Worm (Caenorhabditis elegans): ENCODE measurements around the gene srv-1.

srv-1 gene

ce11 chrIII:6803107-6803506, 47.1 kb upstream of the srv-1 start:
- TF ChIP-seq nhr-80 (tag; optimal IDR thresholded peaks at IDR 0.05), result peak; percentile 49
- no peak for TF ChIP-seq egl-18 (GFP tag; IDR thresholded peaks at IDR 0.05)

ce11 chrIII:6805397-6805796, 44.8 kb upstream of the srv-1 start:
- TF ChIP-seq nfyb-1 (GFP tag; IDR thresholded peaks at IDR 0.05) (peak; percentile 70; the same call in 1 of the 2 replicates), dpl-1 (GFP tag; optimal IDR thresholded peaks at IDR 0.05) (no peak), cebp-2 (GFP tag; IDR thresholded peaks at IDR 0.05) (no peak), die-1 (tag; optimal IDR thresholded peaks at IDR 0.05) (peak; percentile 69), repo-1 (tag; optimal IDR thresholded peaks at IDR 0.05) (no peak), B0336.3 (GFP tag; IDR thresholded peaks at IDR 0.05) (no peak), hmg-1.2 (GFP tag; IDR thresholded peaks at IDR 0.05) (peak; percentile 68), dox-1 (GFP tag; IDR thresholded peaks at IDR 0.05) (no peak), unc-130 (GFP tag; optimal IDR thresholded peaks at IDR 0.05) (peak; percentile 7), Y67H2A.10 (GFP tag; conservative IDR thresholded peaks at IDR 0.05) (no peak), sdz-38 (tag; optimal IDR thresholded peaks at IDR 0.05) (no peak), nhr-90 (tag; optimal IDR thresholded peaks at IDR 0.05) (peak; percentile 46), hmg-20 (GFP tag; IDR thresholded peaks at IDR 0.05) (no peak), lsl-1 (GFP tag; optimal IDR thresholded peaks at IDR 0.05) (peak; percentile 9), madf-8 (GFP tag; conservative IDR thresholded peaks at IDR 0.05) (no peak), ztf-26 (tag; optimal IDR thresholded peaks at IDR 0.05) (no peak), snpc-1.1 (tag; optimal IDR thresholded peaks at IDR 0.05; ENCODE audit: insufficient read depth) (no peak), ztf-18 (tag; optimal IDR thresholded peaks at IDR 0.05) (peak; percentile 42), him-1 (tag; optimal IDR thresholded peaks at IDR 0.05) (peak; percentile 65), snpc-1.3 (tag; optimal IDR thresholded peaks at IDR 0.05; ENCODE audit: insufficient read depth) (peak; percentile 35), snpc-3.4 (tag; optimal IDR thresholded peaks at IDR 0.05) (no peak), ZK185.1 (tag; optimal IDR thresholded peaks at IDR 0.05; ENCODE audit: poor library complexity, severe bottlenecking) (peak; percentile 6), madf-3 (GFP tag; IDR thresholded peaks at IDR 0.05) (no peak), egrh-3 (GFP tag; IDR thresholded peaks at IDR 0.05) (no peak), rcor-1 (GFP tag; IDR thresholded peaks at IDR 0.05) (0 out of 2 replicates have a peak, but pooled peaks have one; percentile 32), F57A8.1 (GFP tag; optimal IDR thresholded peaks at IDR 0.05) (no peak), nhr-120 (GFP tag; IDR thresholded peaks at IDR 0.05) (no peak), ccch-3 (GFP tag; optimal IDR thresholded peaks at IDR 0.05) (no peak), ama-1 (optimal IDR thresholded peaks at IDR 0.05) (no peak), ama-1 (GFP tag; optimal IDR thresholded peaks at IDR 0.05) (peak in 1 of 2 experiments; percentile 74), dpff-1 (tag; optimal IDR thresholded peaks at IDR 0.05) (no peak), K11D2.4 (GFP tag; IDR thresholded peaks at IDR 0.05) (no peak), F33H1.4 (GFP tag; IDR thresholded peaks at IDR 0.05) (peak; percentile 16; the same call in 1 of the 2 replicates), efl-1 (GFP tag; optimal IDR thresholded peaks at IDR 0.05) (no peak), tbp1 (GFP tag; optimal IDR thresholded peaks at IDR 0.05) (peak; percentile 96), egl-44 (GFP tag; IDR thresholded peaks at IDR 0.05) (no peak), attf-3 (GFP tag; conservative IDR thresholded peaks at IDR 0.05) (peak; percentile 26; the same call in 1 of the 2 replicates), aptf-3 (GFP tag; IDR thresholded peaks at IDR 0.05) (no peak), lin-26 (GFP tag; IDR thresholded peaks at IDR 0.05) (peak; percentile 64; the same call in 1 of the 2 replicates), bed-2 (GFP tag; IDR thresholded peaks at IDR 0.05) (no peak), attf-5 (GFP tag; optimal IDR thresholded peaks at IDR 0.05) (peak; percentile 17), nhr-80 (tag; optimal IDR thresholded peaks at IDR 0.05) (peak; percentile 19), T07F8.4 (tag; optimal IDR thresholded peaks at IDR 0.05) (peak; percentile 12), mcd-1 (GFP tag; IDR thresholded peaks at IDR 0.05) (no peak; the same call in 1 of the 2 replicates), sea-2 (GFP tag; IDR thresholded peaks at IDR 0.05) (no peak), athp-1 (tag; optimal IDR thresholded peaks at IDR 0.05) (peak; percentile 10), hlh-12 (tag; optimal IDR thresholded peaks at IDR 0.05) (no peak)

Data from whole organism, young adult.